Fruit fly (Drosophila melanogaster) whole organism, adult: ENCODE data around the gene grp.

Experiments
- CG11617 ChIP-seq: fragments of 200-800 bp; sonication (Bioruptor generic); optimal IDR thresholded peaks from 2 replicates; lab custom pipeline; 2017; ENCODE audit warnings: mild to moderate bottlenecking, missing biosample characterization, missing genetic modification reagents, missing genetic modification characterization
- CG12768 ChIP-seq: fragments of 200-800 bp; sonication (Bioruptor generic); optimal IDR thresholded peaks from 2 replicates; lab custom pipeline; 2017; ENCODE audit warnings: missing biosample characterization, missing genetic modification characterization, mild to moderate bottlenecking, moderate library complexity, missing genetic modification reagents
- CG14711 ChIP-seq: fragments of 200-800 bp; sonication (Bioruptor generic); optimal IDR thresholded peaks from 2 replicates; lab custom pipeline; 2018; ENCODE audit warnings: missing biosample characterization, mild to moderate bottlenecking, missing genetic modification characterization, moderate library complexity
- CG1620 ChIP-seq: fragments of 200-800 bp; sonication (Bioruptor generic); optimal IDR thresholded peaks from 2 replicates; lab custom pipeline; 2016; ENCODE audit warnings: missing biosample characterization, missing genetic modification characterization
- CG33017 ChIP-seq: fragments of 200-800 bp; sonication (Bioruptor generic); optimal IDR thresholded peaks from 2 replicates; lab custom pipeline; 2018; ENCODE audit warnings: missing biosample characterization, mild to moderate bottlenecking, missing genetic modification characterization, moderate library complexity
- CG5204 ChIP-seq: fragments of 200-800 bp; sonication (Bioruptor generic); optimal IDR thresholded peaks from 2 replicates; lab custom pipeline; 2016; ENCODE audit warnings: missing biosample characterization, missing genetic modification characterization
- CG7045 ChIP-seq: fragments of 200-800 bp; sonication (Bioruptor generic); optimal IDR thresholded peaks from 2 replicates; lab custom pipeline; 2017; ENCODE audit warnings: missing biosample characterization, mild to moderate bottlenecking, missing genetic modification characterization
- CG7101 ChIP-seq: fragments of 200-800 bp; sonication (Bioruptor generic); optimal IDR thresholded peaks from 2 replicates; lab custom pipeline; 2018; ENCODE audit warnings: missing biosample characterization, mild to moderate bottlenecking, missing genetic modification characterization, moderate library complexity
- Clk ChIP-seq: fragments of 200-800 bp; sonication (Bioruptor generic); optimal IDR thresholded peaks from 2 replicates; lab custom pipeline; 2017; ENCODE audit warnings: missing biosample characterization, missing genetic modification characterization
- Crg-1 ChIP-seq: fragments of 200-800 bp; sonication (Bioruptor generic); optimal IDR thresholded peaks from 2 replicates; lab custom pipeline; 2016; ENCODE audit warnings: missing biosample characterization, missing genetic modification characterization
- Hr96 ChIP-seq: fragments of 200-800 bp; sonication (Bioruptor generic); optimal IDR thresholded peaks from 2 replicates; lab custom pipeline; 2016; ENCODE audit warnings: missing biosample characterization, missing genetic modification characterization
- Mnt ChIP-seq: fragments of 200-800 bp; sonication (Bioruptor generic); optimal IDR thresholded peaks from 2 replicates; lab custom pipeline; 2016; ENCODE audit warnings: missing biosample characterization, mild to moderate bottlenecking, missing genetic modification characterization
- bab1 ChIP-seq: fragments of 200-800 bp; sonication (Bioruptor generic); optimal IDR thresholded peaks from 3 replicates; lab custom pipeline; 2019; ENCODE audit warnings: missing biosample characterization, mild to moderate bottlenecking, missing genetic modification characterization, moderate library complexity
- cic ChIP-seq: fragments of 200-800 bp; sonication (Bioruptor generic); optimal IDR thresholded peaks from 2 replicates; lab custom pipeline; 2017; ENCODE audit warnings: missing biosample characterization, mild to moderate bottlenecking, missing genetic modification characterization, moderate library complexity
- cnc ChIP-seq, 2 experiments: fragments of >200 bp; optimal IDR thresholded peaks; 2 replicates each; lab custom pipeline; 2017
- kay ChIP-seq: fragments of 200-800 bp; sonication (Bioruptor generic); peaks from one replicate; lab custom pipeline; 2016; ENCODE audit warnings: missing biosample characterization, missing genetic modification characterization, borderline replicate concordance
- ovo ChIP-seq: fragments of 200-800 bp; sonication (Bioruptor generic); optimal IDR thresholded peaks from 2 replicates; lab custom pipeline; 2016; ENCODE audit warnings: missing biosample characterization, missing genetic modification characterization
- pad ChIP-seq: fragments of 200-800 bp; sonication (Bioruptor generic); optimal IDR thresholded peaks from 3 replicates; lab custom pipeline; 2017; ENCODE audit warnings: missing biosample characterization, missing genetic modification characterization, mild to moderate bottlenecking, moderate library complexity, missing genetic modification reagents
- tj ChIP-seq: fragments of 200-800 bp; sonication (Bioruptor generic); optimal IDR thresholded peaks from 3 replicates; lab custom pipeline; 2017; ENCODE audit warnings: missing biosample characterization, mild to moderate bottlenecking, missing genetic modification characterization, moderate library complexity
- toe ChIP-seq: fragments of 200-800 bp; sonication (Bioruptor generic); optimal IDR thresholded peaks from 2 replicates; lab custom pipeline; 2016; ENCODE audit warnings: missing biosample characterization, missing genetic modification characterization

The grp gene

dm6 chr2L:16731799-16732198, 51.9 kb downstream of the grp start, which contains the start of gene Prosbeta4:
Gene Prosbeta4, minus strand, starts transcription at chr2L:16732133.
- TF ChIP-seq tj: no peak
- no peak for TF ChIP-seq bab1 (GFP tag; lab: Kevin White, UChicago)
- no peak for TF ChIP-seq CG5204
- no peak for TF ChIP-seq Mnt (GFP tag; lab: Kevin White, UChicago)
- TF ChIP-seq Hr96 (GFP tag; lab: Kevin White, UChicago): no peak
- peak; percentile 66 to 93 for TF ChIP-seq cnc (optimal IDR thresholded peaks at IDR 0.05; lab: Kevin White, UChicago)

- TF ChIP-seq CG5204 (no peak), CG11617 (GFP tag; lab: Kevin White, UChicago) (no peak), Crg-1 (GFP tag; lab: Kevin White, UChicago) (no peak), Hr96 (GFP tag; lab: Kevin White, UChicago) (no peak), cic (GFP tag; lab: Kevin White, UChicago) (no peak), toe (no peak)
These were observed 52.6 kb downstream of the grp start, which contains the start of gene Nubp1 for dm6 chr2L:16732338-16732892. Gene Nubp1, plus strand, starts transcription at chr2L:16732550.

DNA sequence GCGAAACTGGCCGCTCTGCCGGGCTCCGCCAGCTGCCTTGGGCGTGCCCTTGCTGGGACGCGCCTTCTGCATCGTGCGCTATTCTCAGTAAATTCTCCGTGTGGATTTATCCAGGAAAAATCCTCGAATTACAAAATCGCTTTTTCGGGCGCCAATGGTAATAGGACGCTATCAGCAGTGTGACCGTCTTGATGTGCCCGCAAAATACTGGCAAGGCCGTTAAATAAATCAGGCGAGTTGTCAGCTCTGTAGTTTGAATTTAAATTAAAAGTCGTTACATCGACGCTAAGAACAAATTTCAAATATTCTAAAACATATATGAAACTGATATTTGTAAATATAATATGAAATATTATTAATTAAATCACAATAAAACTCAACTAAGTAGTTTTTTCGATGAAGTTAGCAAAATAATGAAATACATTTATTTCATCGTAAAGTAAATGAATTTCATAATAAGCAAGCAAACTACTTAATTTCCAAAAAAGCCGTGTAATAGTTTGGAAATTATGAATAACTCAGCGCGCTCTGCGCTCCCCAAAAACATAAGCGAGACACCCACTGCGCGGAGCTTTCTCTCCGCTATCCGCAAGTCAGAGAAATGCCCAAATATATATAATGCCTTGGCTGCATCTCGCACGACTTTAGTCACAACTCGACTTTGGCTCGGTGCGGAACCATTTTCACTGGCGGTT, 58.5 kb downstream of the grp start, which contains the start of the genes glu and ChLD3:
TSS of gene glu (minus strand) at position 183 of the 695 bp plus-strand sequence.
TSS of gene ChLD3 (plus strand) at position 645 of the 695 bp plus-strand sequence.
- TF ChIP-seq CG33017: no peak
- TF ChIP-seq CG14711 (tag; lab: Kevin White, UChicago): no peak
- no peak for TF ChIP-seq Crg-1 (GFP tag; lab: Kevin White, UChicago)
- no peak for TF ChIP-seq CG12768
- TF ChIP-seq CG5204: no peak
- TF ChIP-seq toe: no peak
- TF ChIP-seq CG7101 (tag; lab: Kevin White, UChicago): no peak
- TF ChIP-seq cnc (optimal IDR thresholded peaks at IDR 0.05; lab: Kevin White, UChicago): no peak

DNA sequence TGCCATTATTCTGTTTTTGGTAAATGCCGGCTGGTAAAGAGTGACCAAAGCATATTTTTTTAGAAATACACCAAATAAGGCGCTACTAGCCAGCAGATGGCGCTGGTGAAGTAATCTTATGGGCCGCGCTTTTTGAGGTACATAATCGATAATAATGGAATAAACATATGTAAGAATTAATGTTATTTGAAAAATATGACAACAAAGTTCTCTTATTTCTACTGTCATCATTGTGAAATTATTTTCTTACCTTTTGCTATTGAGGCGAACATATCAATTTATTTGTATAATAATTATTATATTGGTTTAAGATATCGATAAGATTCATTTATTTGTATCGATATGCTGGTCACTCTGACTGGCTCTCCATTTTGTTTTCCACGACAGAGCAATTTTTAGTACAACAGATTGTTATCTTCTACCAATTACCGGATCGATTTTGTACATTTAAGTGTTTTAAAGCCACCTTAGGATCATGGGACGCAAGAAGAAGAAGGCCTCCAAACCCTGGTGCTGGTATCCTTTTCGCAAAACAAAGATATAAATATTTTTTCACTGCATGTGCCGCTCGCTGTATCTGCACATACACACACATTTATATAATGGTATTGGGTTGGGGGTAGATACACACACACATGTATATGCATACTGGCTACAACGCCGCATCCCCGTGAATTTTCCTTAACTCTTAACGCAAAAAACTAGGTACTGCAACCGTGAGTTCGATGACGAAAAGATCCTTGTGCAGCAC, 63.4 kb downstream of the grp start, which contains the start of the genes LSm7 and BuGZ:
TSS of gene LSm7 (minus strand) at position 46 of the 751 bp plus-strand sequence.
TSS of gene BuGZ (plus strand) at position 351 of the 751 bp plus-strand sequence.
- TF ChIP-seq cnc (optimal IDR thresholded peaks at IDR 0.05; lab: Kevin White, UChicago): no peak
- no peak for TF ChIP-seq kay (GFP tag; lab: Kevin White, UChicago)
- no peak for TF ChIP-seq CG33017
- TF ChIP-seq CG11617 (GFP tag; lab: Kevin White, UChicago): peak; percentile 33
- no peak for TF ChIP-seq CG7045
- TF ChIP-seq Mnt (GFP tag; lab: Kevin White, UChicago): peak; percentile 75
- no peak for TF ChIP-seq CG12768
- no peak for TF ChIP-seq toe
- TF ChIP-seq ovo (GFP tag; lab: Kevin White, UChicago): no peak
- no peak for TF ChIP-seq Clk (GFP tag; lab: Kevin White, UChicago)
- TF ChIP-seq Crg-1 (GFP tag; lab: Kevin White, UChicago): no peak
- TF ChIP-seq tj: peak; percentile 4
- TF ChIP-seq CG5204: no peak
- no peak for TF ChIP-seq CG14711 (tag; lab: Kevin White, UChicago)
- TF ChIP-seq cic (GFP tag; lab: Kevin White, UChicago): no peak
- peak; percentile 57 for TF ChIP-seq bab1 (GFP tag; lab: Kevin White, UChicago)
- no peak for TF ChIP-seq CG1620 (GFP tag; lab: Kevin White, UChicago)
- TF ChIP-seq Hr96 (GFP tag; lab: Kevin White, UChicago): peak; percentile 1
- TF ChIP-seq pad: peak; percentile 26
- no peak for TF ChIP-seq CG7101 (tag; lab: Kevin White, UChicago)

dm6 chr2L:16747145-16747544, 67.3 kb downstream of the grp start:
- TF ChIP-seq Clk (GFP tag; lab: Kevin White, UChicago) (no peak), bab1 (GFP tag; lab: Kevin White, UChicago) (no peak), CG33017 (no peak), Hr96 (GFP tag; lab: Kevin White, UChicago) (no peak), kay (GFP tag; lab: Kevin White, UChicago) (no peak), CG12768 (no peak), Crg-1 (GFP tag; lab: Kevin White, UChicago) (no peak), pad (no peak), CG7045 (no peak), toe (no peak), CG7101 (tag; lab: Kevin White, UChicago) (no peak), Mnt (GFP tag; lab: Kevin White, UChicago) (no peak), cnc (optimal IDR thresholded peaks at IDR 0.05; lab: Kevin White, UChicago) (no peak), CG11617 (GFP tag; lab: Kevin White, UChicago) (no peak), CG14711 (tag; lab: Kevin White, UChicago) (no peak), cic (GFP tag; lab: Kevin White, UChicago) (no peak), ovo (GFP tag; lab: Kevin White, UChicago) (no peak)
